Worm (Caenorhabditis elegans): ENCODE results near the gene F46C5.7.

- TF ChIP-seq tab-1 (GFP tag; IDR thresholded peaks at IDR 0.05) = no peak
- TF ChIP-seq klf-2 (GFP tag; conservative IDR thresholded peaks at IDR 0.05) = no peak
- no peak for TF ChIP-seq ztf-29 (GFP tag; IDR thresholded peaks at IDR 0.05)
Measured at ce11 chrII:8832941-8833340, 6.2 kb upstream of the F46C5.7 start.

Measured in whole organism, midembryonic.